Fruit fly (Drosophila melanogaster) whole organism, prepupa: Measurements from ENCODE around the gene yata.
A peak's percentile ranks its signal among the peaks of the same experiment; 100 is the strongest.

ENCODE experiments used
- Blimp-1 ChIP-seq: fragments of 200-800 bp; sonication (Bioruptor generic); optimal IDR thresholded peaks from 3 replicates; lab custom pipeline; 2017; ENCODE audit warnings: missing biosample characterization, missing genetic modification characterization, mild to moderate bottlenecking, moderate library complexity, missing genetic modification reagents
- CG10631 ChIP-seq: fragments of 200-800 bp; sonication (Bioruptor generic); optimal IDR thresholded peaks from 2 replicates; lab custom pipeline; 2016; ENCODE audit warnings: missing biosample characterization, missing genetic modification characterization
- CG10669 ChIP-seq: fragments of 200-800 bp; sonication (Bioruptor generic); optimal IDR thresholded peaks from 3 replicates; lab custom pipeline; 2018; ENCODE audit warnings: missing biosample characterization, mild to moderate bottlenecking, missing genetic modification characterization, moderate library complexity
- CG11294 ChIP-seq: fragments of 200-800 bp; sonication (Bioruptor generic); IDR thresholded peaks from 2 replicates; pipeline ENCODE4 v1.3.6; 2022; ENCODE audit warnings: missing biosample characterization, missing genetic modification characterization
- CG11902 ChIP-seq: fragments of 200-800 bp; sonication (Bioruptor generic); optimal IDR thresholded peaks from 3 replicates; lab custom pipeline; 2016; ENCODE audit warnings: missing biosample characterization, missing genetic modification characterization
- CG1621 ChIP-seq: fragments of 200-800 bp; sonication (Bioruptor generic); optimal IDR thresholded peaks from 3 replicates; lab custom pipeline; 2018; ENCODE audit warnings: missing biosample characterization, mild to moderate bottlenecking, missing genetic modification characterization
- CG3032 ChIP-seq: fragments of 200-800 bp; optimal IDR thresholded peaks from 2 replicates; lab custom pipeline; 2019; ENCODE audit warnings: missing biosample characterization, mild to moderate bottlenecking, missing genetic modification characterization, moderate library complexity
- CG32006 ChIP-seq: fragments of 200-800 bp; sonication (Bioruptor generic); optimal IDR thresholded peaks from 3 replicates; lab custom pipeline; 2017; ENCODE audit warnings: missing biosample characterization, mild to moderate bottlenecking, missing genetic modification characterization
- CG34406 ChIP-seq: fragments of 200-800 bp; sonication (Bioruptor generic); optimal IDR thresholded peaks from 3 replicates; lab custom pipeline; 2016; ENCODE audit warnings: missing biosample characterization, missing genetic modification characterization
- CG3919 ChIP-seq: fragments of 200-800 bp; sonication (Bioruptor generic); optimal IDR thresholded peaks from 3 replicates; lab custom pipeline; 2016; ENCODE audit warnings: missing biosample characterization, missing genetic modification characterization
- CG4318 ChIP-seq: fragments of 200-800 bp; sonication (Bioruptor generic); optimal IDR thresholded peaks from 3 replicates; lab custom pipeline; 2017; ENCODE audit warnings: missing biosample characterization, mild to moderate bottlenecking, missing genetic modification characterization
- CG6163 ChIP-seq: fragments of 200-800 bp; sonication (Bioruptor generic); IDR thresholded peaks from 3 replicates; pipeline ENCODE4 v1.3.6; 2022; ENCODE audit warnings: missing biosample characterization, missing genetic modification characterization
- CG6276 ChIP-seq: fragments of 200-800 bp; sonication (Bioruptor generic); optimal IDR thresholded peaks from 2 replicates; lab custom pipeline; 2017; ENCODE audit warnings: missing biosample characterization, mild to moderate bottlenecking, missing genetic modification characterization
- CG6792 ChIP-seq: fragments of 200-800 bp; sonication (Bioruptor generic); optimal IDR thresholded peaks from 3 replicates; lab custom pipeline; 2016; ENCODE audit warnings: missing biosample characterization, missing genetic modification characterization
- CG6808 ChIP-seq: fragments of 200-800 bp; sonication (Bioruptor generic); optimal IDR thresholded peaks from 3 replicates; lab custom pipeline; 2017; ENCODE audit warnings: missing biosample characterization, missing genetic modification characterization, mild to moderate bottlenecking, moderate library complexity, missing genetic modification reagents
- CG6854 ChIP-seq: fragments of 200-800 bp; sonication (Bioruptor generic); optimal IDR thresholded peaks from 2 replicates; lab custom pipeline; 2017; ENCODE audit warnings: missing biosample characterization, mild to moderate bottlenecking, missing genetic modification characterization
- CG7368 ChIP-seq: fragments of 200-800 bp; sonication (Bioruptor generic); optimal IDR thresholded peaks from 3 replicates; lab custom pipeline; 2016; ENCODE audit warnings: missing biosample characterization, missing genetic modification characterization
- CG8119 ChIP-seq: fragments of 200-800 bp; sonication (Bioruptor generic); IDR thresholded peaks from 3 replicates; pipeline ENCODE4 v1.3.6; 2022; ENCODE audit warnings: missing biosample characterization, missing genetic modification characterization
- CG8319 ChIP-seq: fragments of 200-800 bp; sonication (Bioruptor generic); optimal IDR thresholded peaks from 3 replicates; lab custom pipeline; 2016; ENCODE audit warnings: missing biosample characterization, missing genetic modification characterization
- CG8632 ChIP-seq: fragments of 200-800 bp; sonication (Bioruptor generic); optimal IDR thresholded peaks from 3 replicates; lab custom pipeline; 2016; ENCODE audit warnings: missing biosample characterization, missing genetic modification characterization
- CG9139 ChIP-seq: fragments of 200-800 bp; sonication (Bioruptor generic); optimal IDR thresholded peaks from 3 replicates; lab custom pipeline; 2017; ENCODE audit warnings: missing biosample characterization, mild to moderate bottlenecking, missing genetic modification characterization
- Eip75B ChIP-seq: fragments of 200-800 bp; sonication (Bioruptor generic); optimal IDR thresholded peaks from 3 replicates; lab custom pipeline; 2016; ENCODE audit warnings: missing biosample characterization, missing genetic modification characterization
- Eip78C ChIP-seq: fragments of 200-800 bp; sonication (Bioruptor generic); peaks from one replicate; lab custom pipeline; 2016; ENCODE audit warnings: missing biosample characterization, missing genetic modification characterization
- Eip93F ChIP-seq: fragments of 200-800 bp; sonication (Bioruptor generic); optimal IDR thresholded peaks from 2 replicates; lab custom pipeline; 2016; ENCODE audit warnings: missing biosample characterization, mild to moderate bottlenecking, missing genetic modification characterization
- Ets21C ChIP-seq: fragments of 200-800 bp; sonication (Bioruptor generic); optimal IDR thresholded peaks from 3 replicates; lab custom pipeline; 2016; ENCODE audit warnings: missing biosample characterization, missing genetic modification characterization
- Ets96B ChIP-seq: fragments of 200-800 bp; optimal IDR thresholded peaks from 2 replicates; lab custom pipeline; 2019; ENCODE audit warnings: missing biosample characterization, mild to moderate bottlenecking, missing genetic modification characterization, moderate library complexity
- Gug ChIP-seq: fragments of 200-800 bp; sonication (Bioruptor generic); IDR thresholded peaks from 2 replicates; pipeline ENCODE4 v1.3.6; 2022; ENCODE audit warnings: missing biosample characterization, missing genetic modification characterization
- Hr38 ChIP-seq: sonication (Bioruptor generic); optimal IDR thresholded peaks from 2 replicates; lab custom pipeline; 2016; ENCODE audit warnings: missing biosample characterization, missing genetic modification characterization
- Hr4 ChIP-seq: fragments of 200-800 bp; sonication (Bioruptor generic); optimal IDR thresholded peaks from 3 replicates; lab custom pipeline; 2016; ENCODE audit warnings: missing biosample characterization, missing genetic modification characterization
- Lpt ChIP-seq: fragments of 200-800 bp; sonication (Bioruptor generic); optimal IDR thresholded peaks from 3 replicates; lab custom pipeline; 2016; ENCODE audit warnings: missing biosample characterization, missing genetic modification characterization
- Met ChIP-seq: fragments of 200-800 bp; sonication (Bioruptor generic); optimal IDR thresholded peaks from 3 replicates; lab custom pipeline; 2016; ENCODE audit warnings: missing biosample characterization, missing genetic modification characterization
- Smox ChIP-seq: fragments of 200-800 bp; sonication (Bioruptor generic); optimal IDR thresholded peaks from 3 replicates; lab custom pipeline; 2016; ENCODE audit warnings: missing biosample characterization, missing genetic modification characterization
- Sox102F ChIP-seq: fragments of 200-800 bp; sonication (Bioruptor generic); optimal IDR thresholded peaks from 2 replicates; lab custom pipeline; 2016; ENCODE audit warnings: missing biosample characterization, mild to moderate bottlenecking, missing genetic modification characterization
- Sox14 ChIP-seq: fragments of 200-800 bp; sonication (Bioruptor generic); optimal IDR thresholded peaks from 3 replicates; lab custom pipeline; 2016; ENCODE audit warnings: missing biosample characterization, missing genetic modification characterization
- acj6 ChIP-seq: fragments of 200-800 bp; sonication (Bioruptor generic); optimal IDR thresholded peaks from 3 replicates; lab custom pipeline; 2016; ENCODE audit warnings: missing biosample characterization, missing genetic modification characterization
- cyc ChIP-seq: fragments of 200-800 bp; sonication (Bioruptor generic); optimal IDR thresholded peaks from 3 replicates; lab custom pipeline; 2016; ENCODE audit warnings: missing biosample characterization, missing genetic modification characterization
- dac ChIP-seq: fragments of 200-800 bp; sonication (Bioruptor generic); optimal IDR thresholded peaks from 2 replicates; lab custom pipeline; 2017; ENCODE audit warnings: missing biosample characterization, mild to moderate bottlenecking, missing genetic modification characterization
- dsx ChIP-seq: fragments of 200-800 bp; optimal IDR thresholded peaks from 3 replicates; lab custom pipeline; 2019; ENCODE audit warnings: missing biosample characterization, mild to moderate bottlenecking, missing genetic modification characterization, moderate library complexity; ENCODE audit not compliant: poor library complexity, severe bottlenecking
- eg ChIP-seq: fragments of 200-800 bp; sonication (Bioruptor generic); IDR thresholded peaks from 3 replicates; pipeline ENCODE4 v1.3.6; 2022; ENCODE audit warnings: missing biosample characterization, missing genetic modification characterization
- fd59A ChIP-seq: fragments of 200-800 bp; sonication (Bioruptor generic); optimal IDR thresholded peaks from 2 replicates; lab custom pipeline; 2017; ENCODE audit warnings: missing biosample characterization, mild to moderate bottlenecking, missing genetic modification characterization, missing genetic modification reagents
- fd85E ChIP-seq: fragments of 200-800 bp; sonication (Bioruptor generic); optimal IDR thresholded peaks from 3 replicates; lab custom pipeline; 2016; ENCODE audit warnings: missing biosample characterization, missing genetic modification characterization
- lz ChIP-seq: fragments of 200-800 bp; sonication (Bioruptor generic); optimal IDR thresholded peaks from 3 replicates; lab custom pipeline; 2016; ENCODE audit warnings: missing biosample characterization, missing genetic modification characterization
- net ChIP-seq: fragments of 200-800 bp; sonication (Bioruptor generic); optimal IDR thresholded peaks from 3 replicates; lab custom pipeline; 2016; ENCODE audit warnings: missing biosample characterization, missing genetic modification characterization
- pdm3 ChIP-seq: fragments of 200-800 bp; sonication (Bioruptor generic); optimal IDR thresholded peaks from 3 replicates; lab custom pipeline; 2016; ENCODE audit warnings: missing biosample characterization, missing genetic modification characterization
- salr ChIP-seq, 2 experiments: fragments of 200-800 bp; sonication (Bioruptor generic); optimal IDR thresholded peaks; 3 replicates each; lab custom pipeline; 2016 to 2018; ENCODE audit warnings: missing biosample characterization in 2 of 2, missing genetic modification characterization in 2 of 2, mild to moderate bottlenecking in 1 of 2
- ss ChIP-seq, 2 experiments: fragments of 200-800 bp; sonication (Bioruptor generic); optimal IDR thresholded peaks; 2 replicates in 1 of 2; 3 replicates in 1 of 2; lab custom pipeline; 2017 to 2018; ENCODE audit warnings: mild to moderate bottlenecking in 2 of 2, missing biosample characterization in 2 of 2, missing genetic modification characterization in 2 of 2, moderate library complexity in 1 of 2
- svp ChIP-seq: fragments of 200-800 bp; sonication (Bioruptor generic); peaks from one replicate; lab custom pipeline; 2016; ENCODE audit warnings: missing biosample characterization, missing genetic modification characterization
- topi ChIP-seq: fragments of 200-800 bp; sonication (Bioruptor generic); optimal IDR thresholded peaks from 3 replicates; lab custom pipeline; 2016; ENCODE audit warnings: missing biosample characterization, missing genetic modification characterization
- vri ChIP-seq: fragments of 200-800 bp; sonication (Bioruptor generic); optimal IDR thresholded peaks from 3 replicates; lab custom pipeline; 2016; ENCODE audit warnings: missing biosample characterization, mild to moderate bottlenecking, missing genetic modification characterization

yata gene

DNA sequence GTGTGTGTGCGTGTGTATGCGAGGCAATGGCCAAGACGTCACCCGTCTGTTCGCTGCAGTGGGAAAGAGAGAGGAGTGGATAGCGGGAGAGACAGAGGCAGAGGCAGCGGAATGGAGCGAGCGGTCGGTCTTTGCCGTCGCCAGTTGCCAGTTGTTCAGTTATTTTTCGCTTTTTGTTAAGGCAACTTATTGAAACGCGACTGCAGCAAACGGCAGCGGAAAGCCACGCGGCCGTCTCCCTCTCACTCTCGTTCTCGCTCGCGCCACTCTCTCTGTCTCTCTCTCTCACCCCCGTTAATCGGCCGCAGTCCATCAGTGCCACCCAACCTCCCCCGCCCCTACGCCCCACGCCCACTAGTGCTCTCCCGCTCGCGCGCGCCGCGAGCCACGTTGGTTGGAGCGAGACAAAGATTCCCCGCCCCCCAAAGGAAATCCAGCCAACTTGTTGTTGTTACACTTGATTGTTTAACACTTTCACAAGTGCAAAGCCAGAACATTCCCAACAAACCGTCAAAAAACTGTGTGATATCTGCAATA, 23.8 kb downstream of the yata start (continued):
- TF ChIP-seq CG11902 (GFP tag; lab: Kevin White, UChicago) (no peak), vri (GFP tag; lab: Kevin White, UChicago) (peak; percentile 67), Gug (GFP tag; lab: Robert Waterston, UW) (peak; percentile 51), CG1621 (tag; lab: Kevin White, UChicago) (peak; percentile 24), Ets96B (no peak), Eip78C (GFP tag; lab: Kevin White, UChicago) (no peak), CG8119 (GFP tag; lab: Robert Waterston, UW) (peak; percentile 65), CG9139 (peak; percentile 61), CG8632 (GFP tag; lab: Kevin White, UChicago) (no peak), Hr4 (GFP tag; lab: Kevin White, UChicago) (no peak), CG11294 (peak; percentile 38; the same call in 1 of the 2 replicates), CG7368 (GFP tag; lab: Kevin White, UChicago) (peak; percentile 27), CG3919 (GFP tag; lab: Kevin White, UChicago) (peak; percentile 6), fd85E (GFP tag; lab: Kevin White, UChicago) (no peak), eg (GFP tag; lab: Robert Waterston, UW) (peak; percentile 53; the same call in 1 of the 3 replicates), dsx (peak; percentile 13), Blimp-1 (GFP tag; lab: Kevin White, UChicago) (peak; percentile 76), Ets21C (GFP tag; lab: Kevin White, UChicago) (no peak), CG6163 (GFP tag; lab: Robert Waterston, UW) (peak; percentile 77), CG10669 (GFP tag; lab: Kevin White, UChicago) (no peak), Met (GFP tag; lab: Kevin White, UChicago) (no peak), CG32006 (GFP tag; lab: Kevin White, UChicago) (no peak), Smox (GFP tag; lab: Kevin White, UChicago) (no peak), topi (no peak), CG8319 (no peak), Sox102F (GFP tag; lab: Kevin White, UChicago) (no peak), Eip93F (GFP tag; lab: Kevin White, UChicago) (no peak), lz (GFP tag; lab: Kevin White, UChicago) (no peak), pdm3 (no peak), Lpt (GFP tag; lab: Kevin White, UChicago) (peak; percentile 56), CG6792 (no peak), salr (GFP tag; optimal IDR thresholded peaks at IDR 0.05; lab: Kevin White, UChicago) (no peak), svp (GFP tag; lab: Kevin White, UChicago) (peak; percentile 68), CG6808 (peak; percentile 30), dac (GFP tag; lab: Kevin White, UChicago) (no peak), CG10631 (GFP tag; lab: Kevin White, UChicago) (no peak), acj6 (GFP tag; lab: Kevin White, UChicago) (no peak), Sox14 (GFP tag; lab: Kevin White, UChicago) (peak; percentile 29)

DNA sequence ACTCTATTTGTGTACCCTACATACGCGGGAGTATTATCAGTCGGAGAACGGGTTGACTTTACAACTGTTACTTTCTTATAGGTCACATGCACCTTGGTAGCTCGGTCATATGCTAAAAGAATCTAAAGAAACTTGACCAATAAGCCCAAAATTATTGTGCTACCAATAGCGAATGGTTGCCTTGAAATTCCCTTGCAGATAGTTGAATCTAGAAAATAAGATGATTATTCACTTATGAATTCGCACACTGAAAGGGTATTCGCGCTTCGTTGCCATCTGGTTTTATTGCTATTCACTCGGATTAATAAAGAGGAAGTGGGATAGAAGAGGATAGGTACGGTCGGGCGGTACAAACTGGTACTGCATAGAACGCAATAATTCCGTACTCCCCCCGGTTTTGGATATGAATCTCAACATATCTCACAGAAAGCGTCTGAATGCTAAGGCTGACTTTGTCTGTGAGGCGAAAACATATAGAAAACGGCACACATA, 24.9 kb downstream of the yata start:
- TF ChIP-seq Gug (GFP tag; lab: Robert Waterston, UW) (peak; percentile 72), fd59A (GFP tag; lab: Kevin White, UChicago) (peak; percentile 79), Eip75B (GFP tag; lab: Kevin White, UChicago) (peak; percentile 68), Eip93F (GFP tag; lab: Kevin White, UChicago) (no peak), cyc (peak; percentile 74), CG3032 (peak; percentile 73), Ets96B (peak; percentile 61), ss (GFP tag; optimal IDR thresholded peaks at IDR 0.05; lab: Kevin White, UChicago) (peak; percentile 67 to 86), net (GFP tag; lab: Kevin White, UChicago) (peak; percentile 76), CG34406 (GFP tag; lab: Kevin White, UChicago) (peak; percentile 76), Hr38 (GFP tag; lab: Kevin White, UChicago) (no peak), Ets21C (GFP tag; lab: Kevin White, UChicago) (peak; percentile 55), salr (GFP tag; optimal IDR thresholded peaks at IDR 0.05; lab: Kevin White, UChicago) (peak; percentile 60 to 75), dac (GFP tag; lab: Kevin White, UChicago) (peak; percentile 72), Eip78C (GFP tag; lab: Kevin White, UChicago) (peak; percentile 95), CG6276 (GFP tag; lab: Kevin White, UChicago) (peak; percentile 68), Lpt (GFP tag; lab: Kevin White, UChicago) (peak; percentile 58), CG6854 (GFP tag; lab: Kevin White, UChicago) (no peak), CG4318 (GFP tag; lab: Kevin White, UChicago) (peak; percentile 70), CG6163 (GFP tag; lab: Robert Waterston, UW) (peak; percentile 80), Smox (GFP tag; lab: Kevin White, UChicago) (peak; percentile 68), lz (GFP tag; lab: Kevin White, UChicago) (peak; percentile 76), CG10631 (GFP tag; lab: Kevin White, UChicago) (peak; percentile 77), Hr4 (GFP tag; lab: Kevin White, UChicago) (peak; percentile 90), dsx (peak; percentile 46)
